Worm (Caenorhabditis elegans) whole organism, L1 larva: ENCODE data around the gene C30A5.16.

Source experiments
- C16A3.4 ChIP-seq: fragments of 150-350 bp; optimal IDR thresholded peaks from 2 replicates; lab custom pipeline; 2014; ENCODE audit warnings: missing biosample characterization, missing genetic modification characterization
- C34B4.2 ChIP-seq: sonication (generic microtip); optimal IDR thresholded peaks from 2 replicates; lab custom pipeline; 2017; ENCODE audit warnings: mild to moderate bottlenecking, missing genetic modification characterization, missing compliant biosample characterization
- Y116A8C.19 ChIP-seq: sonication (generic microtip); optimal IDR thresholded peaks from 2 replicates; lab custom pipeline; 2016; ENCODE audit warnings: missing compliant biosample characterization, missing genetic modification characterization, borderline replicate concordance
- alr-1 ChIP-seq: fragments of 200-800 bp; sonication (Bioruptor generic); optimal IDR thresholded peaks from 2 replicates; lab custom pipeline; 2018; ENCODE audit warnings: borderline replicate concordance, mild to moderate bottlenecking, missing genetic modification characterization, missing compliant biosample characterization
- aly-2 ChIP-seq: fragments of 150-350 bp; optimal IDR thresholded peaks from 2 replicates; lab custom pipeline; 2014; ENCODE audit warnings: missing biosample characterization, missing genetic modification characterization
- ceh-88 ChIP-seq: fragments of 200-800 bp; sonication (Bioruptor generic); IDR thresholded peaks from 2 replicates; pipeline ENCODE4 v1.3.6; 2022; ENCODE audit warnings: missing genetic modification characterization, missing compliant biosample characterization
- ceh-90 ChIP-seq: sonication (generic microtip); optimal IDR thresholded peaks from 2 replicates; lab custom pipeline; 2016; ENCODE audit warnings: missing genetic modification characterization, missing compliant biosample characterization
- ces-1 ChIP-seq: fragments of 150-350 bp; optimal IDR thresholded peaks from 2 replicates; lab custom pipeline; 2014; ENCODE audit warnings: missing biosample characterization, missing genetic modification reagents, missing genetic modification characterization
- dpl-1 ChIP-seq, 3 experiments: fragments of 150-350 bp in 2 of 3; sonication (generic microtip) in 1 of 3; optimal IDR thresholded peaks; 2 replicates each; lab custom pipeline; 2014 to 2017; ENCODE audit warnings: missing biosample characterization in 3 of 3, missing genetic modification characterization in 3 of 3, missing genetic modification reagents in 3 of 3
- efl-1 ChIP-seq, 4 experiments: fragments of 150-350 bp; optimal IDR thresholded peaks in 3 of 4; peaks in 1 of 4; 1 replicate in 1 of 4; 2 replicates in 3 of 4; lab custom pipeline; 2014; ENCODE audit warnings: missing biosample characterization in 2 of 4, missing genetic modification characterization in 2 of 4, missing genetic modification reagents in 2 of 4
- efl-3 ChIP-seq: fragments of 200-800 bp; sonication (Bioruptor generic); optimal IDR thresholded peaks from 2 replicates; lab custom pipeline; 2018; ENCODE audit warnings: mild to moderate bottlenecking, missing genetic modification characterization, missing compliant biosample characterization
- ets-5 ChIP-seq: fragments of 200-800 bp; sonication (Bioruptor generic); IDR thresholded peaks from 2 replicates; pipeline ENCODE4 v1.3.6; 2022; ENCODE audit warnings: missing genetic modification characterization, missing compliant biosample characterization
- fos-1 ChIP-seq: fragments of 150-350 bp; optimal IDR thresholded peaks from 2 replicates; lab custom pipeline; 2014; ENCODE audit warnings: missing biosample characterization, missing genetic modification characterization
- grh-1 ChIP-seq: fragments of 200-800 bp; sonication (Bioruptor generic); IDR thresholded peaks from 2 replicates; pipeline ENCODE4 v1.3.6; 2022; ENCODE audit warnings: missing genetic modification reagents, missing genetic modification characterization, missing compliant biosample characterization
- hlh-17 ChIP-seq: fragments of 200-800 bp; sonication (Bioruptor generic); optimal IDR thresholded peaks from 2 replicates; lab custom pipeline; 2018; ENCODE audit warnings: missing genetic modification characterization, mild to moderate bottlenecking, missing compliant biosample characterization, moderate library complexity, borderline replicate concordance
- hlh-4 ChIP-seq: sonication (generic microtip); optimal IDR thresholded peaks from 2 replicates; lab custom pipeline; 2016; ENCODE audit warnings: mild to moderate bottlenecking, missing genetic modification characterization, missing compliant biosample characterization
- isw-1 ChIP-seq: fragments of 200-800 bp; sonication (Bioruptor generic); IDR thresholded peaks from 2 replicates; pipeline ENCODE4 v1.3.6; 2022; ENCODE audit warnings: missing genetic modification characterization, missing compliant biosample characterization
- lin-15B ChIP-seq: fragments of 150-350 bp; sonication (generic microtip); optimal IDR thresholded peaks from 3 replicates; lab custom pipeline; 2014; ENCODE audit warnings: missing biosample characterization, missing genetic modification characterization
- lin-39 ChIP-seq: fragments of 150-350 bp; optimal IDR thresholded peaks from 2 replicates; lab custom pipeline; 2014; ENCODE audit warnings: missing biosample characterization, missing genetic modification reagents, missing genetic modification characterization
- lir-3 ChIP-seq: sonication (generic microtip); optimal IDR thresholded peaks from 2 replicates; lab custom pipeline; 2016; ENCODE audit warnings: mild to moderate bottlenecking, missing genetic modification characterization, moderate library complexity, missing compliant biosample characterization; ENCODE audit not compliant: poor library complexity
- lsy-2 ChIP-seq, 2 experiments: fragments of 150-350 bp; optimal IDR thresholded peaks; 2 replicates each; lab custom pipeline; 2014; ENCODE audit warnings: missing biosample characterization in 2 of 2, missing genetic modification characterization in 2 of 2
- mdl-1 ChIP-seq, 2 experiments: fragments of 150-350 bp; optimal IDR thresholded peaks; 2 replicates each; lab custom pipeline; 2014 to 2017; ENCODE audit warnings: missing biosample characterization in 2 of 2, missing genetic modification characterization in 2 of 2, inconsistent platforms in 1 of 2
- mep-1 ChIP-seq: fragments of 150-350 bp; optimal IDR thresholded peaks from 2 replicates; lab custom pipeline; 2014; ENCODE audit warnings: missing biosample characterization, missing genetic modification characterization
- nhr-11 ChIP-seq: fragments of 150-350 bp; optimal IDR thresholded peaks from 2 replicates; lab custom pipeline; 2014; ENCODE audit warnings: missing biosample characterization, missing genetic modification characterization
- nhr-12 ChIP-seq: sonication (generic microtip); optimal IDR thresholded peaks from 2 replicates; lab custom pipeline; 2017; ENCODE audit warnings: missing biosample characterization, missing genetic modification characterization
- nhr-20 ChIP-seq: sonication (generic microtip); optimal IDR thresholded peaks from 2 replicates; lab custom pipeline; 2016; ENCODE audit warnings: mild to moderate bottlenecking, missing genetic modification characterization, missing compliant biosample characterization
- nhr-237 ChIP-seq: fragments of 150-350 bp; optimal IDR thresholded peaks from 2 replicates; lab custom pipeline; 2014; ENCODE audit warnings: missing biosample characterization, missing genetic modification characterization
- nhr-28 ChIP-seq: fragments of 150-350 bp; optimal IDR thresholded peaks from 2 replicates; lab custom pipeline; 2014; ENCODE audit warnings: missing biosample characterization, missing genetic modification characterization
- nhr-71 ChIP-seq: sonication (generic microtip); optimal IDR thresholded peaks from 2 replicates; lab custom pipeline; 2016; ENCODE audit warnings: mild to moderate bottlenecking, missing genetic modification characterization, moderate library complexity, missing compliant biosample characterization
- nhr-76 ChIP-seq: sonication (generic microtip); optimal IDR thresholded peaks from 2 replicates; lab custom pipeline; 2017; ENCODE audit warnings: missing biosample characterization, missing genetic modification characterization
- nhr-77 ChIP-seq: fragments of 150-350 bp; optimal IDR thresholded peaks from 2 replicates; lab custom pipeline; 2014; ENCODE audit warnings: missing biosample characterization, missing genetic modification characterization
- nhr-84 ChIP-seq: sonication (generic microtip); optimal IDR thresholded peaks from 2 replicates; lab custom pipeline; 2017; ENCODE audit warnings: missing biosample characterization, missing genetic modification characterization
- nhr-85 ChIP-seq: sonication (generic microtip); peaks from one replicate; lab custom pipeline; 2016; ENCODE audit warnings: missing genetic modification characterization, inconsistent platforms, missing compliant biosample characterization
- nhr-90 ChIP-seq: sonication (generic microtip); optimal IDR thresholded peaks from 2 replicates; lab custom pipeline; 2016; ENCODE audit warnings: mild to moderate bottlenecking, missing genetic modification characterization, missing compliant biosample characterization; ENCODE audit not compliant: poor library complexity
- pqm-1 ChIP-seq: sonication (generic microtip); optimal IDR thresholded peaks from 3 replicates; lab custom pipeline; 2017; ENCODE audit warnings: missing biosample characterization, missing genetic modification characterization
- rnt-1 ChIP-seq: sonication (generic microtip); optimal IDR thresholded peaks from 2 replicates; lab custom pipeline; 2016; ENCODE audit warnings: mild to moderate bottlenecking, missing genetic modification characterization, moderate library complexity, missing compliant biosample characterization
- skn-1 ChIP-seq: fragments of 150-350 bp; optimal IDR thresholded peaks from 2 replicates; lab custom pipeline; 2014; ENCODE audit warnings: missing biosample characterization, missing genetic modification characterization
- snpc-4 ChIP-seq: fragments of 150-350 bp; optimal IDR thresholded peaks from 2 replicates; lab custom pipeline; 2014; ENCODE audit warnings: missing biosample characterization, missing genetic modification characterization
- snu-23 ChIP-seq: sonication (generic microtip); optimal IDR thresholded peaks from 2 replicates; lab custom pipeline; 2016; ENCODE audit warnings: missing genetic modification characterization, missing compliant biosample characterization
- sox-4 ChIP-seq: sonication (generic microtip); optimal IDR thresholded peaks from 2 replicates; lab custom pipeline; 2016; ENCODE audit warnings: missing genetic modification characterization, missing compliant biosample characterization
- swsn-7 ChIP-seq: sonication (generic microtip); optimal IDR thresholded peaks from 2 replicates; lab custom pipeline; 2016; ENCODE audit warnings: missing genetic modification characterization, missing compliant biosample characterization
- tbx-2 ChIP-seq: sonication (generic microtip); optimal IDR thresholded peaks from 2 replicates; lab custom pipeline; 2016; ENCODE audit warnings: missing genetic modification characterization, missing compliant biosample characterization
- tlp-1 ChIP-seq: fragments of 150-350 bp; optimal IDR thresholded peaks from 2 replicates; lab custom pipeline; 2014; ENCODE audit warnings: missing biosample characterization, missing genetic modification characterization
- unc-130 ChIP-seq: fragments of 150-350 bp; optimal IDR thresholded peaks from 2 replicates; lab custom pipeline; 2017; ENCODE audit warnings: missing biosample characterization, missing genetic modification characterization, inconsistent platforms
- unc-62 ChIP-seq: fragments of 150-350 bp; optimal IDR thresholded peaks from 2 replicates; lab custom pipeline; 2014; ENCODE audit warnings: missing biosample characterization, missing genetic modification reagents, missing genetic modification characterization
- unc-86 ChIP-seq: sonication (generic microtip); optimal IDR thresholded peaks from 2 replicates; lab custom pipeline; 2016; ENCODE audit warnings: missing genetic modification characterization, missing compliant biosample characterization
- unc-98 ChIP-seq: fragments of 200-800 bp; sonication (Bioruptor generic); IDR thresholded peaks from 2 replicates; pipeline ENCODE4 v1.3.6; 2022; ENCODE audit warnings: missing genetic modification characterization, missing compliant biosample characterization
- vab-15 ChIP-seq: sonication (generic microtip); optimal IDR thresholded peaks from 2 replicates; lab custom pipeline; 2017; ENCODE audit warnings: missing genotype, mild to moderate bottlenecking, missing genetic modification characterization, missing compliant biosample characterization
- xbp-1 ChIP-seq: sonication (generic microtip); optimal IDR thresholded peaks from 2 replicates; lab custom pipeline; 2016; ENCODE audit warnings: missing genetic modification characterization, missing compliant biosample characterization
- zag-1 ChIP-seq: fragments of 150-350 bp; optimal IDR thresholded peaks from 2 replicates; lab custom pipeline; 2014; ENCODE audit warnings: missing biosample characterization, missing genetic modification characterization
- zip-4 ChIP-seq: fragments of 200-800 bp; sonication (Bioruptor generic); optimal IDR thresholded peaks from 2 replicates; lab custom pipeline; 2018; ENCODE audit warnings: mild to moderate bottlenecking, missing genetic modification characterization, moderate library complexity, missing compliant biosample characterization
- ztf-11 ChIP-seq, 2 experiments: sonication (generic microtip); optimal IDR thresholded peaks; 2 replicates each; lab custom pipeline; 2016 to 2017; ENCODE audit warnings: missing genetic modification characterization in 2 of 2, missing biosample characterization in 1 of 2, missing compliant biosample characterization in 1 of 2

The C30A5.16 gene

DNA sequence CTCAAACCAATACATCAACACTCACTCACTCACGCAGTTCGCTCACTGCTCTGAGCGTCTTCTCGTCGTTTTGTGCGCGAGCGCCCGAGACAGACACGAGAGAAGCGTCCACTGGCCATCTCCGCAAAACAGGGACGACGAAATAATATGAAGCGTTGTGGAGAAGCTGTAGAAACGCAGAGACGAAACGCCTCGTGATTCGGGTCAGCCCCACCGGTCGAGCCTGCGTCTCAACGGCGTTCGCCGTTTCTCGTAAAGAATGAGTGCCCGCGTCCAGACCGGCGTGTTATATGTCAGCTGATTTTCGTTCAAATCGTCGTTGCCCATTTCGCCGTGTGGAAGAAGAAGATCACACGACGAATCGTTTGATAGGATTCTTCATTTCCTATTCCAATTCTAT is 9.5 kb downstream of the C30A5.16 start, which contains the start of gene fbxl-1 (continued):
- peak in 1 of 2 experiments; percentile 93 for TF ChIP-seq mdl-1 (tag; optimal IDR thresholded peaks at IDR 0.05; lab: Kevin White, UChicago)
- TF ChIP-seq unc-62 (GFP tag; lab: Kevin White, UChicago): no peak
- peak; percentile 52 to 57 (median 53) for TF ChIP-seq dpl-1 (GFP tag; optimal IDR thresholded peaks at IDR 0.05; lab: Kevin White, UChicago)
- peak; percentile 32 for TF ChIP-seq nhr-90 (tag; lab: Kevin White, UChicago)
- TF ChIP-seq ceh-90 (tag; lab: Kevin White, UChicago): no peak
- peak; percentile 9 for TF ChIP-seq zip-4 (GFP tag; lab: Kevin White, UChicago)
- peak; percentile 73 for TF ChIP-seq sox-4 (tag; lab: Kevin White, UChicago)
- no peak for TF ChIP-seq alr-1 (tag; lab: Kevin White, UChicago)
- no peak for TF ChIP-seq C34B4.2 (tag; lab: Kevin White, UChicago)
- TF ChIP-seq skn-1 (tag; lab: Kevin White, UChicago): peak; percentile 65
- TF ChIP-seq lsy-2 (tag; optimal IDR thresholded peaks at IDR 0.05; lab: Kevin White, UChicago): peak; percentile 75 to 88
- no peak for TF ChIP-seq vab-15 (tag; lab: Kevin White, UChicago)
- no peak for TF ChIP-seq Y116A8C.19
- peak; percentile 43 for TF ChIP-seq fos-1 (tag; lab: Kevin White, UChicago)
- no peak for TF ChIP-seq ces-1 (GFP tag; lab: Kevin White, UChicago)
- no peak for TF ChIP-seq aly-2
- no peak for TF ChIP-seq efl-3 (GFP tag; lab: Kevin White, UChicago)
- TF ChIP-seq C16A3.4 (tag; lab: Kevin White, UChicago): peak; percentile 82
- no peak for TF ChIP-seq unc-98 (GFP tag; lab: Robert Waterston, UW)
- TF ChIP-seq nhr-85 (tag; lab: Kevin White, UChicago): no peak
- peak; percentile 6 for TF ChIP-seq snpc-4 (tag; lab: Kevin White, UChicago)
- TF ChIP-seq tbx-2 (tag; lab: Kevin White, UChicago): peak; percentile 81
- peak; percentile 88 for TF ChIP-seq nhr-20 (tag; lab: Kevin White, UChicago)
- TF ChIP-seq ztf-11 (tag; optimal IDR thresholded peaks at IDR 0.05; lab: Kevin White, UChicago): peak in 1 of 2 experiments; percentile 73
- no peak for TF ChIP-seq nhr-12 (tag; lab: Kevin White, UChicago)
- no peak for TF ChIP-seq nhr-76
- peak; percentile 56 for TF ChIP-seq unc-130 (tag; lab: Kevin White, UChicago)
- peak; percentile 87 for TF ChIP-seq snu-23 (GFP tag; lab: Kevin White, UChicago)
- TF ChIP-seq ceh-88 (GFP tag; lab: Robert Waterston, UW): peak; percentile 43; the same call in 1 of the 2 replicates
- no peak for TF ChIP-seq nhr-11 (tag; lab: Kevin White, UChicago)
- peak; percentile 82 for TF ChIP-seq rnt-1
- peak; percentile 48 for TF ChIP-seq isw-1 (GFP tag; lab: Robert Waterston, UW)
- TF ChIP-seq lin-39 (tag; lab: Kevin White, UChicago): no peak
- TF ChIP-seq lir-3 (tag; lab: Kevin White, UChicago): peak; percentile 56
- TF ChIP-seq nhr-77 (tag; lab: Kevin White, UChicago): peak; percentile 71
- no peak for TF ChIP-seq pqm-1 (tag; lab: Kevin White, UChicago)
- TF ChIP-seq mep-1 (tag; lab: Kevin White, UChicago): peak; percentile 51
- TF ChIP-seq hlh-17 (GFP tag; lab: Kevin White, UChicago): no peak
- TF ChIP-seq ets-5: no peak
- TF ChIP-seq nhr-28 (tag; lab: Kevin White, UChicago): no peak
- no peak for TF ChIP-seq tlp-1 (tag; lab: Kevin White, UChicago)
- peak; percentile 77 for TF ChIP-seq swsn-7

DNA sequence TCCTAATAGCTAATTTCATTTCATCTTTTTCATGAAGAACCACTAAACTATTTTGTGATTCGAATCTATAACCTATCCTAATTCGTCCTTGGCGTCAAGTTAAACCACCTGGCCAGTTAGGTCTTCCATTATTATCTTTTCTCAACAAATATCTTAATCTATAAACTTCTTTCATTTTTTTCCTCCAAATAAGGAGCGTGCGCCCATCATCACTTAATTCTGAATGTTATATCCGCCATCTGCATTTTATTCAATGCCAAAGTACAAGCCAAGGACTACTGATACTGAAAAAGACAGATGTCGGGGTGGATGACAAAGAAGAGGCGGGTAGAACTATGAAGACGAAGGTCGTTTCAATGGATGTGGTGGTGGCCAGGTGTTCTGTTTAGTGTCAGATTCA is 10.9 kb downstream of the C30A5.16 start:
- no peak for TF ChIP-seq grh-1 (GFP tag; lab: Robert Waterston, UW)
- TF ChIP-seq snpc-4 (tag; lab: Kevin White, UChicago): no peak
- TF ChIP-seq xbp-1 (tag; lab: Kevin White, UChicago): no peak
- peak; percentile 16 for TF ChIP-seq nhr-71 (tag; lab: Kevin White, UChicago)
- TF ChIP-seq hlh-4 (tag; lab: Kevin White, UChicago): no peak
- no peak for TF ChIP-seq isw-1 (GFP tag; lab: Robert Waterston, UW)
- no peak for TF ChIP-seq alr-1 (tag; lab: Kevin White, UChicago)
- TF ChIP-seq efl-1 (optimal IDR thresholded peaks at IDR 0.05; lab: Kevin White, UChicago): no peak
- TF ChIP-seq efl-1 (GFP tag; optimal IDR thresholded peaks at IDR 0.05 in 1 of 2; lab: Kevin White, UChicago): peak in 1 of 2 experiments; percentile 0
- no peak for TF ChIP-seq ztf-11 (tag; optimal IDR thresholded peaks at IDR 0.05; lab: Kevin White, UChicago)
- no peak for TF ChIP-seq nhr-84 (tag; lab: Kevin White, UChicago)
- TF ChIP-seq dpl-1 (GFP tag; optimal IDR thresholded peaks at IDR 0.05; lab: Kevin White, UChicago): no peak
- TF ChIP-seq tbx-2 (tag; lab: Kevin White, UChicago): no peak
- TF ChIP-seq lin-15B: no peak
- TF ChIP-seq ceh-90 (tag; lab: Kevin White, UChicago): no peak
- TF ChIP-seq rnt-1: no peak
- no peak for TF ChIP-seq zag-1 (tag; lab: Kevin White, UChicago)
- no peak for TF ChIP-seq unc-86 (tag; lab: Kevin White, UChicago)
- no peak for TF ChIP-seq nhr-237 (tag; lab: Kevin White, UChicago)
- TF ChIP-seq nhr-85 (tag; lab: Kevin White, UChicago): peak; percentile 79
